Fruit fly (Drosophila melanogaster) whole organism, embryonic: Measurements from ENCODE around the gene Etfb.

Source experiments
- ATbp ChIP-seq: fragments of 200-800 bp; sonication (Bioruptor generic); optimal IDR thresholded peaks from 2 replicates; lab custom pipeline; 2017; ENCODE audit warnings: missing biosample characterization, mild to moderate bottlenecking, missing genetic modification characterization, missing genetic modification reagents
- BEAF-32 ChIP-seq: fragments of 200-800 bp; sonication (Bioruptor generic); optimal IDR thresholded peaks from 3 replicates; lab custom pipeline; 2017; ENCODE audit warnings: missing biosample characterization, missing genetic modification characterization, mild to moderate bottlenecking, moderate library complexity, missing genetic modification reagents
- Blimp-1 ChIP-seq: fragments of 200-800 bp; sonication (Bioruptor generic); optimal IDR thresholded peaks from 3 replicates; lab custom pipeline; 2018; ENCODE audit warnings: missing biosample characterization, missing genetic modification characterization, mild to moderate bottlenecking, moderate library complexity, missing genetic modification reagents
- CG10147 ChIP-seq: fragments of 200-800 bp; sonication (Bioruptor generic); optimal IDR thresholded peaks from 2 replicates; lab custom pipeline; 2019; ENCODE audit warnings: missing biosample characterization, mild to moderate bottlenecking, missing genetic modification characterization, moderate library complexity
- CG10979 ChIP-seq: fragments of 200-800 bp; sonication (Bioruptor generic); optimal IDR thresholded peaks from 2 replicates; lab custom pipeline; 2018; ENCODE audit warnings: missing biosample characterization, mild to moderate bottlenecking, missing genetic modification characterization, moderate library complexity
- CG12659 ChIP-seq: fragments of 200-800 bp; sonication (Bioruptor generic); optimal IDR thresholded peaks from 3 replicates; lab custom pipeline; 2017; ENCODE audit warnings: mild to moderate bottlenecking, missing biosample characterization, missing genetic modification reagents, missing genetic modification characterization
- CG12744 ChIP-seq: fragments of 200-800 bp; sonication (Bioruptor generic); optimal IDR thresholded peaks from 2 replicates; lab custom pipeline; 2016; ENCODE audit warnings: missing biosample characterization, missing genetic modification characterization
- CG16863 ChIP-seq: fragments of 200-800 bp; sonication (Bioruptor generic); optimal IDR thresholded peaks from 3 replicates; lab custom pipeline; 2016; ENCODE audit warnings: missing biosample characterization, missing genetic modification characterization
- CG17186 ChIP-seq: fragments of 200-800 bp; sonication (Bioruptor generic); optimal IDR thresholded peaks from 3 replicates; lab custom pipeline; 2017; ENCODE audit warnings: missing biosample characterization, missing genetic modification reagents, missing genetic modification characterization
- CG17328 ChIP-seq: fragments of 200-800 bp; sonication (Bioruptor generic); IDR thresholded peaks from 2 replicates; pipeline ENCODE4 v1.3.6; 2022; ENCODE audit warnings: missing biosample characterization, missing genetic modification characterization
- CG17568 ChIP-seq: fragments of 200-800 bp; sonication (Bioruptor generic); optimal IDR thresholded peaks from 2 replicates; lab custom pipeline; 2018; ENCODE audit warnings: missing biosample characterization, mild to moderate bottlenecking, missing genetic modification characterization, moderate library complexity
- CG2199 ChIP-seq: fragments of 200-800 bp; sonication (Bioruptor generic); IDR thresholded peaks from 3 replicates; pipeline ENCODE4 v1.3.6; 2022; ENCODE audit warnings: missing biosample characterization, missing genetic modification characterization
- CG2875 ChIP-seq: fragments of 200-800 bp; sonication (Bioruptor generic); optimal IDR thresholded peaks from 2 replicates; lab custom pipeline; 2017; ENCODE audit warnings: missing biosample characterization, mild to moderate bottlenecking, missing genetic modification characterization, missing genetic modification reagents
- CG32772 ChIP-seq: fragments of 200-800 bp; sonication (Bioruptor generic); IDR thresholded peaks from 2 replicates; pipeline ENCODE4 v1.3.6; 2022; ENCODE audit warnings: missing biosample characterization, missing genetic modification characterization
- CG33557 ChIP-seq: fragments of 200-800 bp; sonication (Bioruptor generic); optimal IDR thresholded peaks from 2 replicates; lab custom pipeline; 2019; ENCODE audit warnings: missing biosample characterization, mild to moderate bottlenecking, missing genetic modification characterization, moderate library complexity
- CG4360 ChIP-seq: fragments of 200-800 bp; sonication (Bioruptor generic); IDR thresholded peaks from 2 replicates; pipeline ENCODE4 v1.3.6; 2022; ENCODE audit warnings: missing biosample characterization, missing genetic modification characterization
- CG4820 ChIP-seq: fragments of 200-800 bp; sonication (Bioruptor generic); optimal IDR thresholded peaks from 3 replicates; lab custom pipeline; 2016; ENCODE audit warnings: missing biosample characterization, missing genetic modification characterization
- CG7786 ChIP-seq: fragments of 200-800 bp; sonication (Bioruptor generic); optimal IDR thresholded peaks from 2 replicates; lab custom pipeline; 2016; ENCODE audit warnings: missing biosample characterization, missing genetic modification characterization
- CG8765 ChIP-seq: fragments of 200-800 bp; sonication (Bioruptor generic); IDR thresholded peaks from 2 replicates; pipeline ENCODE4 v1.3.6; 2022; ENCODE audit warnings: missing biosample characterization, missing genetic modification characterization
- CG9932 ChIP-seq: fragments of 200-800 bp; sonication (Bioruptor generic); IDR thresholded peaks from 2 replicates; pipeline ENCODE4 v1.3.6; 2022; ENCODE audit warnings: missing biosample characterization, missing genetic modification characterization
- CoRest ChIP-seq: fragments of 200-800 bp; sonication (Bioruptor generic); optimal IDR thresholded peaks from 3 replicates; lab custom pipeline; 2018; ENCODE audit warnings: missing biosample characterization, mild to moderate bottlenecking, missing genetic modification characterization, moderate library complexity
- GATAe ChIP-seq: fragments of 200-800 bp; sonication (Bioruptor generic); conservative IDR thresholded peaks from 2 replicates; pipeline ENCODE4 v1.3.6; 2022; ENCODE audit warnings: missing biosample characterization, missing genetic modification characterization
- H15 ChIP-seq: fragments of 200-800 bp; sonication (Bioruptor generic); IDR thresholded peaks from 3 replicates; pipeline ENCODE4 v1.3.6; 2022; ENCODE audit warnings: missing biosample characterization, missing genetic modification characterization
- Hsf ChIP-seq: fragments of 200-800 bp; sonication (Bioruptor generic); optimal IDR thresholded peaks from 3 replicates; lab custom pipeline; 2016; ENCODE audit warnings: missing biosample characterization, missing genetic modification characterization
- Kr ChIP-seq: fragments of 200-800 bp; sonication (Bioruptor generic); optimal IDR thresholded peaks from 2 replicates; lab custom pipeline; 2017; ENCODE audit warnings: missing biosample characterization, mild to moderate bottlenecking, missing genetic modification characterization
- Myb ChIP-seq: fragments of 200-800 bp; sonication (Bioruptor generic); optimal IDR thresholded peaks from 2 replicates; lab custom pipeline; 2016; ENCODE audit warnings: missing biosample characterization, missing genetic modification characterization
- Nf-YA ChIP-seq: fragments of 200-800 bp; sonication (Bioruptor generic); IDR thresholded peaks from 2 replicates; pipeline ENCODE4 v1.3.6; 2022; ENCODE audit warnings: missing biosample characterization, missing genetic modification characterization
- Rx ChIP-seq: fragments of 200-800 bp; sonication (Bioruptor generic); IDR thresholded peaks from 2 replicates; pipeline ENCODE4 v1.3.6; 2022; ENCODE audit warnings: missing biosample characterization, missing genetic modification characterization
- Sox100B ChIP-seq: fragments of 200-800 bp; sonication (Bioruptor generic); optimal IDR thresholded peaks from 3 replicates; lab custom pipeline; 2018; ENCODE audit warnings: missing biosample characterization, mild to moderate bottlenecking, missing genetic modification characterization
- Ssrp ChIP-seq: fragments of 200-800 bp; sonication (Bioruptor generic); optimal IDR thresholded peaks from 2 replicates; lab custom pipeline; 2018; ENCODE audit warnings: missing biosample characterization, mild to moderate bottlenecking, missing genetic modification characterization, moderate library complexity
- ato ChIP-seq: fragments of 200-800 bp; sonication (Bioruptor generic); IDR thresholded peaks from 2 replicates; pipeline ENCODE4 v1.3.6; 2022; ENCODE audit warnings: missing biosample characterization, missing genetic modification characterization; ENCODE audit not compliant: partially characterized antibody
- bbx ChIP-seq: fragments of 200-800 bp; sonication (Bioruptor generic); IDR thresholded peaks from 2 replicates; pipeline ENCODE4 v1.3.6; 2022; ENCODE audit warnings: missing biosample characterization, missing genetic modification characterization; ENCODE audit not compliant: partially characterized antibody
- bsh ChIP-seq, 2 experiments: fragments of 200-800 bp; sonication (Bioruptor generic); optimal IDR thresholded peaks; 2 replicates each; lab custom pipeline; 2017 to 2018; ENCODE audit warnings: mild to moderate bottlenecking in 2 of 2, missing biosample characterization in 2 of 2, missing genetic modification characterization in 2 of 2, moderate library complexity in 1 of 2
- dimm ChIP-seq: fragments of 200-800 bp; sonication (Bioruptor generic); IDR thresholded peaks from 2 replicates; pipeline ENCODE4 v1.3.6; 2022; ENCODE audit warnings: missing biosample characterization, missing genetic modification characterization
- exex ChIP-seq: fragments of 200-800 bp; sonication (Bioruptor generic); optimal IDR thresholded peaks from 4 replicates; lab custom pipeline; 2018; ENCODE audit warnings: missing biosample characterization, mild to moderate bottlenecking, missing genetic modification characterization, moderate library complexity
- fu2 ChIP-seq: fragments of 200-800 bp; sonication (Bioruptor generic); optimal IDR thresholded peaks from 2 replicates; lab custom pipeline; 2016; ENCODE audit warnings: missing biosample characterization, missing genetic modification characterization
- grau ChIP-seq: fragments of 200-800 bp; optimal IDR thresholded peaks from 3 replicates; lab custom pipeline; 2019; ENCODE audit warnings: missing biosample characterization, mild to moderate bottlenecking, missing genetic modification characterization, moderate library complexity
- hkb ChIP-seq, 2 experiments: fragments of 200-800 bp in 1 of 2; fragments of >200 bp in 1 of 2; sonication (Bioruptor generic) in 1 of 2; IDR thresholded peaks in 1 of 2; optimal IDR thresholded peaks in 1 of 2; 2 replicates each; pipeline versions ENCODE4 v1.3.6 to Lab custom; 2017 to 2022; ENCODE audit warnings: missing biosample characterization in 1 of 2, missing genetic modification characterization in 1 of 2
- lov ChIP-seq, 2 experiments: fragments of 200-800 bp in 1 of 2; fragments of >200 bp in 1 of 2; sonication (Bioruptor generic) in 1 of 2; IDR thresholded peaks in 1 of 2; optimal IDR thresholded peaks in 1 of 2; 2 replicates in 1 of 2; 3 replicates in 1 of 2; pipeline versions ENCODE4 v1.3.6 to Lab custom; 2017 to 2022; ENCODE audit warnings: missing biosample characterization in 1 of 2, missing genetic modification characterization in 1 of 2
- nau ChIP-seq: fragments of 200-800 bp; sonication (Bioruptor generic); optimal IDR thresholded peaks from 3 replicates; lab custom pipeline; 2017; ENCODE audit warnings: missing biosample characterization, mild to moderate bottlenecking, missing genetic modification characterization, missing genetic modification reagents
- oc ChIP-seq: fragments of 200-800 bp; sonication (Bioruptor generic); optimal IDR thresholded peaks from 2 replicates; lab custom pipeline; 2018; ENCODE audit warnings: missing biosample characterization, mild to moderate bottlenecking, missing genetic modification characterization, moderate library complexity
- odd ChIP-seq: fragments of 200-800 bp; sonication (Bioruptor generic); optimal IDR thresholded peaks from 2 replicates; lab custom pipeline; 2017; ENCODE audit warnings: missing biosample characterization, mild to moderate bottlenecking, missing genetic modification characterization
- pho ChIP-seq: fragments of 200-800 bp; sonication (Bioruptor generic); optimal IDR thresholded peaks from 2 replicates; lab custom pipeline; 2016; ENCODE audit warnings: missing biosample characterization, missing genetic modification characterization
- rib ChIP-seq: fragments of 200-800 bp; sonication (Bioruptor generic); IDR thresholded peaks from 2 replicates; pipeline ENCODE4 v1.3.6; 2022; ENCODE audit warnings: missing biosample characterization, missing genetic modification characterization
- slp2 ChIP-seq: fragments of 200-800 bp; sonication (Bioruptor generic); optimal IDR thresholded peaks from 2 replicates; lab custom pipeline; 2016; ENCODE audit warnings: missing biosample characterization, missing genetic modification characterization
- stwl ChIP-seq: fragments of 200-800 bp; sonication (Bioruptor generic); optimal IDR thresholded peaks from 3 replicates; lab custom pipeline; 2018; ENCODE audit warnings: missing biosample characterization, mild to moderate bottlenecking, missing genetic modification characterization, moderate library complexity
- tio ChIP-seq: fragments of 200-800 bp; sonication (Bioruptor generic); optimal IDR thresholded peaks from 2 replicates; lab custom pipeline; 2017; ENCODE audit warnings: missing biosample characterization, missing genetic modification characterization, inconsistent platforms
- tup ChIP-seq: fragments of 200-800 bp; sonication (Bioruptor generic); optimal IDR thresholded peaks from 2 replicates; lab custom pipeline; 2016; ENCODE audit warnings: missing biosample characterization, mild to moderate bottlenecking, missing genetic modification characterization, moderate library complexity
- usp ChIP-seq: fragments of >200 bp; optimal IDR thresholded peaks from 2 replicates; lab custom pipeline; 2017; ENCODE audit warnings: missing biosample characterization, missing genetic modification characterization

Gene Etfb

DNA sequence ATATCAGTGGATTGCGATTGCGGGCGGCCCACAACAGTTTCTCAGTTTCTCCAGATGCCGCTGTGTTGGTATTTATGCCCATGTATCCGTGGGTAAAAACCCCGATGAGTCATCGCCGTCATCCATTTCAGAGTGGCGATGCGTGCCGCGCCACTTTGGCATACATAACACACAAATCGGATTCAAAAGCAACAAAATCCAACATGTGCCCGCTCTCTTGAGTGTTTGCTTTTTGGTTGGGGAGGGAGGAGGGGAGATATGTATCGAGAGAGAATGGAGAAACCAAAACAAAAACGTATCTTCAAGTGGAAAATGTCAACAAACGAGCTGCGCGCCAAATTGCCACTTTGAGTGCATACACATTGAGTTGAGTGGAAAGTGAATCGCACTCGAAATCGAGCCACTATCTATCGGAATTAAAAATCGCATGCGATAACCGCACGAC, 31.1 kb downstream of the Etfb start (continued):
- TF ChIP-seq CG4360 (GFP tag; lab: Robert Waterston, UW) = peak; percentile 27; the same call in 1 of the 2 replicates
- TF ChIP-seq ato (GFP tag; lab: Robert Waterston, UW) = no peak
- no peak for TF ChIP-seq CG8765 (GFP tag; lab: Robert Waterston, UW)
- TF ChIP-seq Blimp-1 (GFP tag; lab: Kevin White, UChicago) = no peak
- no peak for TF ChIP-seq tup (GFP tag; lab: Kevin White, UChicago)
- no peak for TF ChIP-seq CG12744 (GFP tag; lab: Kevin White, UChicago)
- no peak for TF ChIP-seq grau (tag; lab: Kevin White, UChicago)
- 0 out of 2 replicates have a peak, but pooled peaks have one; percentile 12 for TF ChIP-seq CG17328
- TF ChIP-seq Ssrp (tag; lab: Kevin White, UChicago) = no peak
- no peak for TF ChIP-seq exex (tag; lab: Kevin White, UChicago)
- no peak for TF ChIP-seq H15 (GFP tag; lab: Robert Waterston, UW)
- TF ChIP-seq slp2 (GFP tag; lab: Kevin White, UChicago) = no peak
- TF ChIP-seq CG7786 = no peak
- no peak for TF ChIP-seq CG17186
- no peak for TF ChIP-seq CG4820 (GFP tag; lab: Kevin White, UChicago)
- no peak for TF ChIP-seq GATAe (GFP tag; lab: Robert Waterston, UW)
- TF ChIP-seq CG16863 (GFP tag; lab: Kevin White, UChicago) = no peak
- 0 out of 3 replicates have a peak, but pooled peaks have one; percentile 64 for TF ChIP-seq CG2199
- TF ChIP-seq fu2 (GFP tag; lab: Kevin White, UChicago) = no peak
- TF ChIP-seq Myb (GFP tag; lab: Kevin White, UChicago) = no peak
- no peak for TF ChIP-seq Kr (GFP tag; lab: Kevin White, UChicago)
- peak; percentile 38 for TF ChIP-seq CG17568 (GFP tag; lab: Kevin White, UChicago)
- TF ChIP-seq CG33557 (GFP tag; lab: Kevin White, UChicago) = no peak
- TF ChIP-seq rib (GFP tag; lab: Robert Waterston, UW) = 0 out of 2 replicates have a peak, but pooled peaks have one; percentile 33
- TF ChIP-seq stwl (tag; lab: Kevin White, UChicago) = no peak
- peak; percentile 65 for TF ChIP-seq ATbp (GFP tag; lab: Kevin White, UChicago)
- peak; percentile 11 for TF ChIP-seq odd (GFP tag; lab: Kevin White, UChicago)
- no peak for TF ChIP-seq bsh (GFP tag; optimal IDR thresholded peaks at IDR 0.05; lab: Kevin White, UChicago)
- peak; percentile 45 for TF ChIP-seq CG2875 (GFP tag; lab: Kevin White, UChicago)
- TF ChIP-seq CG12659 (GFP tag; lab: Kevin White, UChicago) = no peak
- TF ChIP-seq oc (tag; lab: Kevin White, UChicago) = peak; percentile 70
- TF ChIP-seq usp (GFP tag; lab: Kevin White, UChicago) = no peak
- TF ChIP-seq Nf-YA = no peak
- TF ChIP-seq tio (GFP tag; lab: Kevin White, UChicago) = no peak
- no peak for TF ChIP-seq BEAF-32 (GFP tag; lab: Kevin White, UChicago)
- peak; percentile 80 for TF ChIP-seq bbx (GFP tag; lab: Robert Waterston, UW)
- TF ChIP-seq nau (GFP tag; lab: Kevin White, UChicago) = no peak
- TF ChIP-seq dimm (GFP tag; lab: Robert Waterston, UW) = no peak
- TF ChIP-seq CoRest (tag; lab: Kevin White, UChicago) = no peak
- no peak for TF ChIP-seq hkb (optimal IDR thresholded peaks at IDR 0.05; lab: Kevin White, UChicago)
- TF ChIP-seq hkb (GFP tag; IDR thresholded peaks at IDR 0.05; lab: Robert Waterston, UW) = 0 out of 2 replicates have a peak, but pooled peaks have one; percentile 18
- no peak for TF ChIP-seq Rx (GFP tag; lab: Robert Waterston, UW)
- no peak for TF ChIP-seq CG9932
- no peak for TF ChIP-seq pho (GFP tag; lab: Kevin White, UChicago)
- no peak for TF ChIP-seq CG10979 (tag; lab: Kevin White, UChicago)
- no peak for TF ChIP-seq Sox100B
- no peak for TF ChIP-seq CG10147 (GFP tag; lab: Kevin White, UChicago)
- no peak for TF ChIP-seq lov (optimal IDR thresholded peaks at IDR 0.05; lab: Kevin White, UChicago)
- TF ChIP-seq lov (GFP tag; IDR thresholded peaks at IDR 0.05; lab: Robert Waterston, UW) = no peak; the same call in 2 of the 3 replicates
- no peak for TF ChIP-seq CG32772 (GFP tag; lab: Robert Waterston, UW)
- TF ChIP-seq Hsf (GFP tag; lab: Kevin White, UChicago) = no peak
